Worm (Caenorhabditis elegans) whole organism, L3 larva: ENCODE results near the gene lido-17.

Experiments
- aly-2 ChIP-seq: fragments of 150-350 bp; optimal IDR thresholded peaks from 2 replicates; lab custom pipeline; 2014; ENCODE audit warnings: missing biosample characterization, missing genetic modification characterization
- elt-3 ChIP-seq, 3 experiments: fragments of 150-350 bp in 1 of 3; sonication (generic microtip) in 2 of 3; optimal IDR thresholded peaks; 2 replicates in 2 of 3; 4 replicates in 1 of 3; lab custom pipeline; 2014 to 2017; ENCODE audit warnings: missing biosample characterization in 3 of 3, missing genetic modification characterization in 3 of 3
- lin-39 ChIP-seq: fragments of 150-350 bp; optimal IDR thresholded peaks from 2 replicates; lab custom pipeline; 2018; ENCODE audit warnings: missing biosample characterization, missing genetic modification reagents, missing genetic modification characterization
- pqm-1 ChIP-seq: fragments of 150-350 bp; optimal IDR thresholded peaks from 2 replicates; lab custom pipeline; 2017; ENCODE audit warnings: missing biosample characterization, missing genetic modification characterization, inconsistent platforms
- snpc-4 ChIP-seq: fragments of 150-350 bp; optimal IDR thresholded peaks from 2 replicates; lab custom pipeline; 2014; ENCODE audit warnings: missing biosample characterization, missing genetic modification characterization

DNA sequence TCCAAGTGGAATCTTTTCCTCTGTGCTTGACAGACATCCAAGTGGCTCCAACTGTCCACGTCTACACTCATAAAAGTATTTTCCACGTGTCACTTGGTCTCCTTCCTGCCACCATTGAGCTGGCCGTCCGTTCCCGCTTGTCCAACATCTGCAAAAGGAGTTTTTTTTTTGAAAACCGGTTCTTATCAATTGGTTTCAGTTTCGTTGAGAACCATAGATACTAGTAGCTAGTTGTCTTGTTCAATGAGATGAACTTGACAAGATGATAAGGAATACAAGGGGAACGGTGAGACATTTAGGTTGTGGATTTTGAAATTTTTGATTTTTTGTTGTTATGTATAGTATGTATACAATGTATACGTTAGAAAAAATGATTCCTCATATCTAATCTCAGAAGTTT is 46.8 kb downstream of the lido-17 start:
- TF ChIP-seq pqm-1 (tag; lab: Kevin White, UChicago): no peak
- no peak for TF ChIP-seq aly-2 (tag; lab: Kevin White, UChicago)
- TF ChIP-seq elt-3 (tag; optimal IDR thresholded peaks at IDR 0.05; lab: Kevin White, UChicago): no peak
- TF ChIP-seq lin-39 (tag; lab: Kevin White, UChicago): no peak
- no peak for TF ChIP-seq snpc-4 (tag; lab: Kevin White, UChicago)
